Fruit fly (Drosophila melanogaster): Measurements from ENCODE around the gene CG17271.
A peak's percentile ranks its signal among the peaks of the same experiment; 100 is the strongest.

Gene CG17271

DNA sequence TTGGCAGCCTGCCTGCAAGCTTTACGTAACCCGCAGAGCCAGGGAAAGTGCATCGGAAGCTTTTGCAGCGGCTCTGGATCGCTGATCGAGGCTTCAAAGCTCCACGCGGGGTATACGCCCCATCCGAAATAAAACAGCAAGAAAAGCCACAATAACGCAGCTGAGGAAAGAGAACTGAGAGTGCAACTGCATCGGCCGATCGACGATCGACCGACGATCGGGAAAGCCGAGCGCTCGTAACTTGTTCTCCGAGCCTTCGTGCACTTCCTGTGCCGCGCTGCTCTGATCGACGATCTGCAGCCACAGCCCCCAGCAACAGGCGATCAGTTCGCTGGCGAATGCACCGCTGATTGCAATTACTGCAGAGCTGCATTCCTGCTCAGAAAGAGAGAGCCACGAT lies 41.7 kb downstream of the CG17271 start (continued):
- TF ChIP-seq Eip74EF (GFP tag; optimal IDR thresholded peaks at IDR 0.05) = no peak

DNA sequence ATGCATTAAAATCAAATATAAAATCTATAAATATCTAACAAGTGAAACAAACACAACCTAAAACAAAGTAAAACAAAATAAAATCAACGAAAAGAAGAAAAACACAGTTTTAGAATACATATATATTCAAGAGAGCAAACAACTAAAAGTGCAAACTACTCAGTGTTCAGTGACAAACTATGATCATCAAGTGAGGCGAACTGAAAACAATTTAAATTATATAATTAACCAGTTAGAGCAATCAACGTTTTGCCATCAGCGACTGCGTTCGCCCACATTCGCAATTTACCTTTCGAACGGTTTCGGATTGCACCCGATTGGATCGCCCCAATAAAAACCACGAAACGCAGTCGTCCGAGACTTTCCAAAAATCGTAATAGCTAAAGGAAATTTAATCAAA lies 42.1 kb downstream of the CG17271 start:
- TF ChIP-seq Opbp (GFP tag; IDR thresholded peaks at IDR 0.05; ENCODE audit: partially characterized antibody) = no peak
- no peak for TF ChIP-seq Ptx1 (GFP tag; IDR thresholded peaks at IDR 0.05)
- TF ChIP-seq CG34422 (GFP tag; IDR thresholded peaks at IDR 0.05) = no peak
- TF ChIP-seq CG11560 (tag; IDR thresholded peaks at IDR 0.05) = no peak
- no peak for TF ChIP-seq CG16779 (GFP tag; IDR thresholded peaks at IDR 0.05)
- TF ChIP-seq ac (GFP tag; optimal IDR thresholded peaks at IDR 0.05) = no peak
- TF ChIP-seq HLHmδ (GFP tag; optimal IDR thresholded peaks at IDR 0.05) = no peak

DNA sequence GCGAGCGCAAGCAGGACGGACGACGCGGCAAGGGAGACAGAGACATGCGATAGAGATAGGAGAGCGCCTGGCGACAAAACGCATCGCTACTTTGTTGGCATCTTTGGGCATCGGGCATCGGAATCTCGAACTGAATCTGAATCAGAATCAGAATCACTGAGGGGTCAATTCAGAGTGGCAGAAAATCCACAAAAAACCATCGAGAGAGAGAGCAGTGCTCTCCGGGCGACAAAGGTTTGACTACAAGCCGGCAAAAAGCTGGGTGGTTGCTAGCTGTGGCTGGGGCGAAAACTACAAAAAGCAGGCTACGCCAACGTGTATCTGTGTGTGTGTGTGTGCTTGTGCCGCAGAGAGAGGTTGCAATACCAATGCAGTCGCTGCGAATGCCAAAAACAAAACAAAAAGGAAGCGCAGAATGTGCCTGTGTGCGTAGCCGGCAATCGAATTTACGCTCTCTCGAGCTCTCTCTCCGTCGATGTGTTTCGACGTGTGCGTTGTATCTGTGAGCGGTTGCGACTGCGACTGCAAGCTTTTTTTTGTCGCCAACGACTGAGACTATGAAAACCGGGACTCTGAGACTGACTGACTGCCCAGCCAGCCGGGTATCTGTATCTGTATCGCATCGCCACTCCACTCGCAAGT lies 43.2 kb downstream of the CG17271 start:
- TF ChIP-seq CG18011 (GFP tag; optimal IDR thresholded peaks at IDR 0.05) (no peak), hth (optimal IDR thresholded peaks at IDR 0.05) (no peak), Trl (optimal IDR thresholded peaks at IDR 0.05) (peak; percentile 3 to 29), Trl (GFP tag; optimal IDR thresholded peaks at IDR 0.05) (no peak), CG10209 (GFP tag; optimal IDR thresholded peaks at IDR 0.05) (no peak), gsb (GFP tag; IDR thresholded peaks at IDR 0.05) (no peak), vnd (GFP tag; IDR thresholded peaks at IDR 0.05; ENCODE audit: partially characterized antibody) (no peak), sug (tag; optimal IDR thresholded peaks at IDR 0.05) (no peak), Stat92E (GFP tag; optimal IDR thresholded peaks at IDR 0.05) (no peak), Optix (GFP tag; IDR thresholded peaks at IDR 0.05) (no peak), Drgx (GFP tag; IDR thresholded peaks at IDR 0.05) (peak; percentile 99), nerfin-1 (tag; optimal IDR thresholded peaks at IDR 0.05) (peak; percentile 83), Ets65A (GFP tag) (peak; percentile 41), her (GFP tag; optimal IDR thresholded peaks at IDR 0.05) (no peak), CG8765 (GFP tag; IDR thresholded peaks at IDR 0.05) (no peak), danr (GFP tag; IDR thresholded peaks at IDR 0.05) (no peak), croc (GFP tag; conservative IDR thresholded peaks at IDR 0.05) (no peak), lbe (GFP tag; optimal IDR thresholded peaks at IDR 0.05) (peak; percentile 97), phol (tag; optimal IDR thresholded peaks at IDR 0.05) (no peak), Eip74EF (GFP tag; optimal IDR thresholded peaks at IDR 0.05) (no peak), CG17186 (GFP tag; optimal IDR thresholded peaks at IDR 0.05) (no peak), cg (GFP tag; optimal IDR thresholded peaks at IDR 0.05) (peak; percentile 41), B-H2 (GFP tag; optimal IDR thresholded peaks at IDR 0.05) (no peak), corto (GFP tag; optimal IDR thresholded peaks at IDR 0.05) (peak; percentile 98), Blimp-1 (GFP tag; optimal IDR thresholded peaks at IDR 0.05) (no peak), bsh (GFP tag; optimal IDR thresholded peaks at IDR 0.05) (peak in 1 of 2 experiments; percentile 91), Fer1 (GFP tag; optimal IDR thresholded peaks at IDR 0.05) (no peak), nom (GFP tag; optimal IDR thresholded peaks at IDR 0.05) (peak; percentile 98), CG18764 (GFP tag; optimal IDR thresholded peaks at IDR 0.05) (no peak), CG5953 (GFP tag; IDR thresholded peaks at IDR 0.05) (no peak)
